Worm (Caenorhabditis elegans): ENCODE results near the gene cor-1.

cor-1 gene

DNA sequence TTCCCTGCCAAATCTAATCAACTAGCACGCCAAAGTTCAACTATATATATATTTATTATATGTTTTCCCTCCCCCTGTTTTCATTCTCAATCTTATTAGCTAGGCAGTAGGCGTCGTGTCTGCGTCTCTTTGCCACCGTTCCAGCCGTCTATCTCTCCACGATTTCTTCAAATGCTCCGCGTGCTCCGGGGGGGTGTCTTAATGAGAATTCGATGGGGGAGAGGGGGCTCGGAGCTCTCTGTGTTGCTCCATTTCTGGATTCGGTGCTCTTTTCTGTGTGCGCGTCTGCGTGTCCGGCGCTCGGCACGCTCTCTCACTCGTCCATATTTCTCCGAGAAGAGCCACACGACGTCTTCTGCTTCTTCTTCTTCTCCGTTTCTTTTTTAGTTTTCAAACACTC, 35.3 kb downstream of the cor-1 start:
- TF ChIP-seq pqm-1 (tag; optimal IDR thresholded peaks at IDR 0.05) (no peak), elt-3 (tag; optimal IDR thresholded peaks at IDR 0.05) (no peak), nhr-77 (tag; optimal IDR thresholded peaks at IDR 0.05) (no peak), sea-2 (GFP tag; optimal IDR thresholded peaks at IDR 0.05) (peak; percentile 8), fkh-10 (GFP tag; optimal IDR thresholded peaks at IDR 0.05) (peak; percentile 87), lin-15B (tag; optimal IDR thresholded peaks at IDR 0.05) (peak; percentile 52), ceh-16 (tag; optimal IDR thresholded peaks at IDR 0.05) (no peak), unc-39 (tag; optimal IDR thresholded peaks at IDR 0.05) (no peak), zag-1 (tag; optimal IDR thresholded peaks at IDR 0.05) (no peak), lin-39 (tag; optimal IDR thresholded peaks at IDR 0.05) (peak; percentile 94), nhr-23 (tag; optimal IDR thresholded peaks at IDR 0.05) (no peak), hmg-11 (tag; optimal IDR thresholded peaks at IDR 0.05) (peak; percentile 73), mdl-1 (tag; optimal IDR thresholded peaks at IDR 0.05) (peak; percentile 12), daf-12 (tag; optimal IDR thresholded peaks at IDR 0.05) (no peak), ceh-82 (tag; optimal IDR thresholded peaks at IDR 0.05) (no peak), pha-4 (tag; optimal IDR thresholded peaks at IDR 0.05) (no peak), eor-1 (tag; optimal IDR thresholded peaks at IDR 0.05) (no peak), elt-1 (tag; optimal IDR thresholded peaks at IDR 0.05) (peak; percentile 13), ceh-28 (tag; optimal IDR thresholded peaks at IDR 0.05) (peak; percentile 31), snpc-4 (tag; optimal IDR thresholded peaks at IDR 0.05) (peak; percentile 11), nfya-1 (tag; optimal IDR thresholded peaks at IDR 0.05; ENCODE audit: insufficient read depth) (peak; percentile 74), tbx-2 (tag; optimal IDR thresholded peaks at IDR 0.05) (peak; percentile 8), fos-1 (tag; optimal IDR thresholded peaks at IDR 0.05) (no peak), ceh-9 (tag; optimal IDR thresholded peaks at IDR 0.05) (no peak)

DNA sequence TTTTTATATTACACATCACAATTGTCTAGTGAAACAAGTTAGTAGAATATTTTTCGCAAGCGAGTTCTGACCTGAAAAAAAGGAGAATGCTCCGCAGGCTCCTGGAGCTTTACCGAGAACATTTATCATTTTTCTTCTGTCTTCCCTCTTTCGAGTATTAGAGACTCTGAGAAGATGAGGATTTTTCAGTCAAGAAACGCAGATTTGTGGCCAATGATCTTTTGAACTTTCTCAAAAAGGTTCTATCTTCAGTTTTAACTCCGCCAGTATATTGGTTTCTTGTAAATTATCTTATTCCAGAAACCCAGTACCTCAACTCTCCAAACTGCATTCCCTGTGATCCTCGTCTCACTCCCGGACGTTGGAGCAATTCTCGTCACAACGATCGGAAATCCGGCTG, 36.7 kb downstream of the cor-1 start, which contains the start of gene K10G9.2:
K10G9.2 (plus strand) TSS at position 301 of the 400 bp plus-strand sequence.
- TF ChIP-seq nhr-23 (tag; optimal IDR thresholded peaks at IDR 0.05) (no peak), skn-1 (tag; optimal IDR thresholded peaks at IDR 0.05) (no peak), tbx-2 (tag; optimal IDR thresholded peaks at IDR 0.05) (no peak), nhr-12 (tag; optimal IDR thresholded peaks at IDR 0.05) (no peak), fkh-10 (GFP tag; optimal IDR thresholded peaks at IDR 0.05) (no peak), R02D3.7 (tag; optimal IDR thresholded peaks at IDR 0.05) (no peak)

DNA sequence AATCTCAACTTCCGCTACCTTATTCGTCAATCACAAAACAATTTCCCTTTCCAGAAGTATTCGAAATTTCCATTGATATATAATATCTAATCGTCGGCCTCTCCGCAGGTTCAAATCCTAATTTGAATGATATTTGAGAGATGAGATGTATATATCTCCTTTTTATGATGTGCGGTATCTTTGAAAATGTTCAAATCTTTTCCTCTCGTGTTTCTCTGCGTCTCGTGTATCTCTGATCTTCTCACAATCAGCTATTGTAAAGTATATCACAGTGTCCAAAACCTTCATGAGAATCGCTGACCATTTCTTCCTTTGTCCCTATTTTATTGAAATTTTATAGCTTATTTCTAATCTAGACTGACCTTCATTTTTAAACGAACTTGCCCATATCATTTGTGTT, 40.9 kb downstream of the cor-1 start:
- TF ChIP-seq ceh-16 (tag; optimal IDR thresholded peaks at IDR 0.05), result no peak
- TF ChIP-seq tbx-2 (tag; optimal IDR thresholded peaks at IDR 0.05), result no peak
- TF ChIP-seq elt-2 (tag; optimal IDR thresholded peaks at IDR 0.05), result no peak
- TF ChIP-seq unc-62 (GFP tag; optimal IDR thresholded peaks at IDR 0.05), result no peak
- no peak for TF ChIP-seq hmg-11 (tag; optimal IDR thresholded peaks at IDR 0.05)
- no peak for TF ChIP-seq ama-1 (optimal IDR thresholded peaks at IDR 0.05)
- TF ChIP-seq nhr-43 (tag; optimal IDR thresholded peaks at IDR 0.05; ENCODE audit: poor library complexity, severe bottlenecking), result peak; percentile 24

DNA sequence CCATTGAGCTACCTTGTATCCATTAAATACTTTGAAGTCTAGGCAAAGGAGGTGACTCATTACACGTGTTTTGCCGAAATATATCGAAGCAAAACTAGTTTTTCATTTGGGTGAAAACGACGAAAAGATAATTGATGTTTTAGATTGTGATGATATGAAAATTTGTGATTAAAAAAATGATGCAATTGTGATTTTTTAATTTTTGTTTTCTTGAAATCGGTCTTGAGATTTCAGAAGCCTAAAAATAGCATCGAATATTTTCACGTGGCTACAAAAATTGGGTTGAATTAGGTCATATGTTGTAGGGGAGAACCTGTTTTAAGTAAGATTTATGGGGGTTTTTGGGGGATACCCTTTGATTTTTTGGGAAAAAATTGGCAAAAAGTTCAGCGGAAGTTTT, 41.6 kb downstream of the cor-1 start:
- TF ChIP-seq nhr-12 (tag; optimal IDR thresholded peaks at IDR 0.05) (no peak), nhr-43 (tag; optimal IDR thresholded peaks at IDR 0.05; ENCODE audit: poor library complexity, severe bottlenecking) (peak; percentile 63), elt-3 (tag; optimal IDR thresholded peaks at IDR 0.05) (no peak), mml-1 (tag; optimal IDR thresholded peaks at IDR 0.05) (no peak), nfya-1 (tag; optimal IDR thresholded peaks at IDR 0.05; ENCODE audit: insufficient read depth) (no peak), elt-2 (tag; optimal IDR thresholded peaks at IDR 0.05) (no peak), ztf-4 (tag; optimal IDR thresholded peaks at IDR 0.05) (no peak), nhr-23 (tag; optimal IDR thresholded peaks at IDR 0.05) (peak; percentile 47), aly-2 (tag; optimal IDR thresholded peaks at IDR 0.05) (no peak), egl-5 (tag; optimal IDR thresholded peaks at IDR 0.05) (no peak), lin-39 (tag; optimal IDR thresholded peaks at IDR 0.05) (no peak), ceh-9 (tag; optimal IDR thresholded peaks at IDR 0.05) (no peak), hmg-11 (tag; optimal IDR thresholded peaks at IDR 0.05) (no peak), nhr-28 (tag; optimal IDR thresholded peaks at IDR 0.05) (no peak), nhr-25 (tag; optimal IDR thresholded peaks at IDR 0.05) (no peak)

Measured in whole organism, L3 larva.